Worm (Caenorhabditis elegans) whole organism, L4 larva: ENCODE measurements around the gene dpy-9.

Source experiments
- F10B5.3 ChIP-seq: sonication (generic microtip); optimal IDR thresholded peaks from 2 replicates; lab custom pipeline; 2016; ENCODE audit warnings: mild to moderate bottlenecking, missing genetic modification characterization, missing compliant biosample characterization
- F44E2.7 ChIP-seq: fragments of 200-800 bp; sonication (Bioruptor generic); IDR thresholded peaks from 2 replicates; pipeline ENCODE4 v2.1.2; 2022; ENCODE audit warnings: missing genetic modification characterization, missing compliant biosample characterization
- Y5F2A.4 ChIP-seq: fragments of 200-800 bp; sonication (Bioruptor generic); optimal IDR thresholded peaks from 2 replicates; lab custom pipeline; 2018; ENCODE audit warnings: mild to moderate bottlenecking, missing genetic modification characterization, missing compliant biosample characterization
- Y75B8A.6 ChIP-seq: fragments of 200-800 bp; sonication (Bioruptor generic); IDR thresholded peaks from 2 replicates; pipeline ENCODE4 v1.3.6; 2022; ENCODE audit warnings: missing genetic modification reagents, missing genetic modification characterization, missing compliant biosample characterization
- aly-2 ChIP-seq: sonication (generic microtip); optimal IDR thresholded peaks from 2 replicates; lab custom pipeline; 2018; ENCODE audit warnings: missing biosample characterization, missing genetic modification characterization
- arid-1 ChIP-seq: fragments of 200-800 bp; sonication (Bioruptor generic); conservative IDR thresholded peaks from 2 replicates; pipeline ENCODE4 v1.3.6; 2022; ENCODE audit warnings: missing genetic modification reagents, missing genetic modification characterization, missing compliant biosample characterization
- ceh-20 ChIP-seq: fragments of 200-800 bp; sonication (Bioruptor generic); IDR thresholded peaks from 2 replicates; pipeline ENCODE4 v1.3.6; 2022; ENCODE audit warnings: missing genetic modification reagents, missing genetic modification characterization, missing compliant biosample characterization
- ceh-28 ChIP-seq: fragments of 150-350 bp; optimal IDR thresholded peaks from 2 replicates; lab custom pipeline; 2014; ENCODE audit warnings: missing biosample characterization, missing genetic modification reagents, missing genetic modification characterization
- ceh-32 ChIP-seq: sonication (generic microtip); optimal IDR thresholded peaks from 2 replicates; lab custom pipeline; 2016; ENCODE audit warnings: mild to moderate bottlenecking, missing genetic modification characterization, missing compliant biosample characterization; ENCODE audit not compliant: poor library complexity
- ceh-44 ChIP-seq: fragments of 200-800 bp; sonication (Bioruptor generic); IDR thresholded peaks from 2 replicates; pipeline ENCODE4 v1.3.6; 2022; ENCODE audit warnings: missing genetic modification reagents, missing genetic modification characterization, missing compliant biosample characterization
- daf-16 ChIP-seq, 3 experiments: sonication (generic microtip); optimal IDR thresholded peaks; 2 replicates each; lab custom pipeline; 2016 to 2017; ENCODE audit warnings: missing genetic modification characterization in 3 of 3, missing genetic modification reagents in 3 of 3, mild to moderate bottlenecking in 2 of 3, missing compliant biosample characterization in 2 of 3, missing biosample characterization in 1 of 3, moderate library complexity in 1 of 3
- dmd-9 ChIP-seq: fragments of 200-800 bp; sonication (Bioruptor generic); IDR thresholded peaks from 2 replicates; pipeline ENCODE4 v1.3.6; 2022; ENCODE audit warnings: missing genetic modification reagents, missing genetic modification characterization, missing compliant biosample characterization
- dpl-1 ChIP-seq: fragments of 150-350 bp; optimal IDR thresholded peaks from 2 replicates; lab custom pipeline; 2014; ENCODE audit warnings: missing biosample characterization, missing genetic modification reagents, missing genetic modification characterization
- egl-27 ChIP-seq: sonication (generic microtip); optimal IDR thresholded peaks from 3 replicates; lab custom pipeline; 2017; ENCODE audit warnings: missing biosample characterization, missing genetic modification reagents, missing genetic modification characterization
- hlh-30 ChIP-seq: sonication (generic microtip); optimal IDR thresholded peaks from 2 replicates; lab custom pipeline; 2017; ENCODE audit warnings: antibody characterized with exemption, mild to moderate bottlenecking, missing genetic modification characterization, missing compliant biosample characterization; ENCODE audit not compliant: insufficient read depth
- lin-15B ChIP-seq: fragments of 150-350 bp; sonication (generic microtip); optimal IDR thresholded peaks from 3 replicates; lab custom pipeline; 2014; ENCODE audit warnings: missing biosample characterization, missing genetic modification characterization
- lin-29 ChIP-seq: fragments of 200-800 bp; sonication (Bioruptor generic); IDR thresholded peaks from 2 replicates; pipeline ENCODE4 v1.3.6; 2022; ENCODE audit warnings: missing genetic modification reagents, missing genetic modification characterization, missing compliant biosample characterization
- lin-39 ChIP-seq: fragments of 150-350 bp; optimal IDR thresholded peaks from 2 replicates; lab custom pipeline; 2014; ENCODE audit warnings: missing biosample characterization, missing genetic modification reagents, missing genetic modification characterization
- madf-5 ChIP-seq, 2 experiments: fragments of 200-800 bp; sonication (Bioruptor generic); IDR thresholded peaks; 2 replicates each; pipeline ENCODE4 v1.3.6; 2022; ENCODE audit warnings: missing compliant biosample characterization in 2 of 2, missing genetic modification characterization in 2 of 2
- madf-9 ChIP-seq: fragments of 200-800 bp; sonication (Bioruptor generic); conservative IDR thresholded peaks from 2 replicates; pipeline ENCODE4 v1.3.6; 2022; ENCODE audit warnings: missing genetic modification reagents, missing genetic modification characterization, missing compliant biosample characterization
- mep-1 ChIP-seq: fragments of 150-350 bp; sonication (generic microtip); optimal IDR thresholded peaks from 3 replicates; lab custom pipeline; 2014; ENCODE audit warnings: missing biosample characterization, missing genetic modification characterization
- nhr-111 ChIP-seq: fragments of 200-800 bp; sonication (Bioruptor generic); optimal IDR thresholded peaks from 2 replicates; lab custom pipeline; 2018; ENCODE audit warnings: mild to moderate bottlenecking, missing genetic modification characterization, missing compliant biosample characterization
- nhr-25 ChIP-seq: sonication (generic microtip); optimal IDR thresholded peaks from 2 replicates; lab custom pipeline; 2017; ENCODE audit warnings: missing genetic modification characterization, mild to moderate bottlenecking, missing compliant biosample characterization, antibody characterized with exemption, moderate library complexity, borderline replicate concordance; ENCODE audit not compliant: insufficient read depth
- nhr-41 ChIP-seq: fragments of 200-800 bp; sonication (Bioruptor generic); IDR thresholded peaks from 2 replicates; pipeline ENCODE4 v1.3.6; 2022; ENCODE audit warnings: missing genetic modification reagents, missing genetic modification characterization, missing compliant biosample characterization
- nhr-42 ChIP-seq: fragments of 200-800 bp; sonication (Bioruptor generic); IDR thresholded peaks from 2 replicates; pipeline ENCODE4 v1.3.6; 2022; ENCODE audit warnings: missing genetic modification characterization, missing compliant biosample characterization
- pha-4 ChIP-seq, 2 experiments: fragments of 150-350 bp in 1 of 2; fragments of 200-800 bp in 1 of 2; sonication (Bioruptor generic) in 1 of 2; IDR thresholded peaks in 1 of 2; optimal IDR thresholded peaks in 1 of 2; 2 replicates each; pipeline versions ENCODE4 v1.3.6 to Lab custom; 2014 to 2022; ENCODE audit warnings: missing genetic modification characterization in 2 of 2, missing genetic modification reagents in 2 of 2, missing biosample characterization in 1 of 2, missing compliant biosample characterization in 1 of 2
- php-3 ChIP-seq: fragments of 200-800 bp; sonication (Bioruptor generic); IDR thresholded peaks from 2 replicates; pipeline ENCODE4 v1.3.6; 2022; ENCODE audit warnings: missing genetic modification reagents, missing genetic modification characterization, missing compliant biosample characterization
- sdz-12 ChIP-seq: fragments of 200-800 bp; sonication (Bioruptor generic); optimal IDR thresholded peaks from 2 replicates; lab custom pipeline; 2018; ENCODE audit warnings: mild to moderate bottlenecking, missing genetic modification characterization, missing compliant biosample characterization
- skn-1 ChIP-seq: fragments of 150-350 bp; optimal IDR thresholded peaks from 2 replicates; lab custom pipeline; 2014; ENCODE audit warnings: missing biosample characterization, missing genetic modification characterization
- spr-1 ChIP-seq: sonication (generic microtip); optimal IDR thresholded peaks from 2 replicates; lab custom pipeline; 2016; ENCODE audit warnings: mild to moderate bottlenecking, missing genetic modification characterization, missing compliant biosample characterization
- unc-62 ChIP-seq, 3 experiments: fragments of 150-350 bp in 1 of 3; sonication (generic microtip); optimal IDR thresholded peaks in 2 of 3; peaks in 1 of 3; 1 replicate in 1 of 3; 2 replicates in 2 of 3; lab custom pipeline; 2014 to 2017; ENCODE audit warnings: missing biosample characterization in 3 of 3, missing genetic modification characterization in 3 of 3, missing genetic modification reagents in 3 of 3, missing genotype in 1 of 3
- zfp-2 ChIP-seq: sonication (generic microtip); optimal IDR thresholded peaks from 2 replicates; lab custom pipeline; 2016; ENCODE audit warnings: mild to moderate bottlenecking, missing genetic modification characterization, missing compliant biosample characterization
- zfp-3 ChIP-seq: fragments of 200-800 bp; sonication (Bioruptor generic); conservative IDR thresholded peaks from 2 replicates; pipeline ENCODE4 v1.3.6; 2022; ENCODE audit warnings: missing genetic modification reagents, missing genetic modification characterization, missing compliant biosample characterization
- zip-11 ChIP-seq: fragments of 200-800 bp; sonication (Bioruptor generic); IDR thresholded peaks from 2 replicates; pipeline ENCODE4 v1.3.6; 2022; ENCODE audit warnings: missing genetic modification characterization, missing compliant biosample characterization
- ztf-7 ChIP-seq: fragments of 150-350 bp; optimal IDR thresholded peaks from 2 replicates; lab custom pipeline; 2014; ENCODE audit warnings: missing biosample characterization, missing genetic modification characterization

The dpy-9 gene

DNA sequence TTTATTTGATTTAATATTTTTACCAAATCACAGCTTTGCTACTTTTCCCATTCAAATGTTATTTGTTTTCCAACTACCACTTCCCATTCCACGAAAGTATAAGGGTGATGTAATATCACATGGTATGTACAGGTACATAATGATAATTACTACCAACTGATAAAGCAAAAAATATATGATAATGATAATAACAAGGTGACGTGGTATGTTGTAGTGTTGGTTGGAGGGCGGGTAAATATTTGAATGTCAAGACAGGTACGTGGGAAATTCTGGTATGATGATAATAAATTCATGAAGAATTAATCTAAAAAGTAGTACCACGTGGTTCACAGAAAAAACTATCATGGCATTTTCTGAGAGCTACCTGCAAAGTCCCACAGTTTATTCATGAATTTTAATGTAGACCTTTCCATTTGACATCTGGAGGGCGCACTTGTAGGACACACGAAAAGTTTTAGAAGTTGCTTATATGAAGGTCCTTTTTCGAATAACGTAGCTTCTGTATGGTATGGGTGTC lies 32.9 kb upstream of the dpy-9 start (continued):
- TF ChIP-seq php-3 (peak; percentile 70), ceh-44 (GFP tag; lab: Robert Waterston, UW) (no peak), madf-5 (GFP tag; IDR thresholded peaks at IDR 0.05; lab: Robert Waterston, UW) (no peak), zfp-3 (GFP tag; lab: Robert Waterston, UW) (peak; percentile 65; the same call in 1 of the 2 replicates), zip-11 (GFP tag; lab: Robert Waterston, UW) (no peak), hlh-30 (tag; lab: Kevin White, UChicago) (peak; percentile 64), nhr-42 (GFP tag; lab: Robert Waterston, UW) (0 out of 2 replicates have a peak, but pooled peaks have one; percentile 37), spr-1 (peak; percentile 57), lin-29 (GFP tag; lab: Robert Waterston, UW) (no peak), madf-9 (no peak), mep-1 (tag; lab: Kevin White, UChicago) (peak; percentile 63), daf-16 (GFP tag; optimal IDR thresholded peaks at IDR 0.05; lab: Kevin White, UChicago) (peak in 1 of 2 experiments; percentile 47), daf-16 (tag; optimal IDR thresholded peaks at IDR 0.05; lab: Kevin White, UChicago) (peak; percentile 98), ceh-20 (GFP tag; lab: Robert Waterston, UW) (no peak)

DNA sequence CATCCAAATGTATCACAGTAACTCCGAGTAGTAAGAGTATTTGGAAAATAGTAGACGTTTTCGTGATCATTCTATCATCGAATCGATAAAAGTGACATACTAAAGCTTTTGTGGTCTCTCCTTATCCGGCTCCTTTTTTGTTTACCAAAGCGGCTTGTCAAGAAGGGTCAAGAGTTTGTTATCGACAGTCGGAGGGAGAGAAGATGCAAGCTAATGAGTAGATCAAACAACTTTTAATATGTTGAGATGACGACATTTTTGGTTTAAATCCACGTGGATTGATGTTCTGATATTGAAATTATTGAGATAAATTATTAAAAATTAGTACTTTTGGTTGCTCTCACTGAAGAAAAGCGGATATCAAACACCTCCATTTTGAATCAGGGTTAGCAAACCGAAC lies 32.4 kb upstream of the dpy-9 start, which contains the start of gene T21D12.7:
Gene T21D12.7, minus strand, starts transcription at position 101 of the 400 bp plus-strand sequence.
- no peak for TF ChIP-seq sdz-12 (GFP tag; lab: Kevin White, UChicago)
- TF ChIP-seq F10B5.3 (tag; lab: Kevin White, UChicago): no peak
- TF ChIP-seq dmd-9 (GFP tag; lab: Robert Waterston, UW): no peak
- TF ChIP-seq ztf-7 (tag; lab: Kevin White, UChicago): no peak
- no peak for TF ChIP-seq madf-5 (GFP tag; IDR thresholded peaks at IDR 0.05; lab: Robert Waterston, UW)
- no peak for TF ChIP-seq Y75B8A.6
- no peak for TF ChIP-seq lin-15B (tag; lab: Kevin White, UChicago)
- TF ChIP-seq zfp-2 (tag; lab: Kevin White, UChicago): no peak
- no peak for TF ChIP-seq pha-4 (GFP tag; IDR thresholded peaks at IDR 0.05; lab: Robert Waterston, UW)
- TF ChIP-seq pha-4 (tag; optimal IDR thresholded peaks at IDR 0.05; lab: Kevin White, UChicago): no peak
- no peak for TF ChIP-seq skn-1 (tag; lab: Kevin White, UChicago)
- TF ChIP-seq aly-2 (tag; lab: Kevin White, UChicago): no peak
- no peak for TF ChIP-seq egl-27 (tag; lab: Kevin White, UChicago)
- no peak for TF ChIP-seq dpl-1 (GFP tag; lab: Kevin White, UChicago)
- TF ChIP-seq ceh-32 (tag; lab: Kevin White, UChicago): no peak
- no peak for TF ChIP-seq Y5F2A.4 (GFP tag; lab: Kevin White, UChicago)
- no peak for TF ChIP-seq lin-39

DNA sequence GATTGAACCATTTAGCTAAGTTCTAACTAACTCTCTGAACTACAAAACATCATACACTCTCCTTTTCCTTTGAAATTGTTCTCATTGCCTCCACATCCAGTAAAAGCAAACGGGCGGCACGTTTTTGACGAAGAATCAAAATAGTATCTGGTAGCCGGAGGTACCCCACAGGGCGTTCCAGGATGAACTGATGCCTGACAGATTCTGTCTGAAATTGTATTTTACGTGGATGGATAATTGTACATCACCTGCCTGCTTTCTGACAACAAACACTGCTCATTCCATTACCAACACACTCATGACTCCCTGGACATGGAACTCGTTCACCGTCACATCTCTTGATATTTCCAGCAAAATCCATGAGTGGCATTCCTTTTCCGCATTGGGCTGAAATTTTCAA lies 31.4 kb upstream of the dpy-9 start:
- TF ChIP-seq F44E2.7 (GFP tag; lab: Robert Waterston, UW) (no peak), unc-62 (GFP tag; optimal IDR thresholded peaks at IDR 0.05 in 1 of 2; lab: Kevin White, UChicago) (peak in 1 of 2 experiments; percentile 89), unc-62 (tag; optimal IDR thresholded peaks at IDR 0.05; lab: Kevin White, UChicago) (no peak), ceh-28 (tag; lab: Kevin White, UChicago) (no peak), nhr-25 (no peak), nhr-41 (GFP tag; lab: Robert Waterston, UW) (no peak), nhr-111 (GFP tag; lab: Kevin White, UChicago) (no peak), arid-1 (no peak)
